Worm (Caenorhabditis elegans) whole organism, L3 larva: ENCODE results near the gene F46B3.8.
A peak's percentile ranks its signal among the peaks of the same experiment; 100 is the strongest.

Experiments
- R02D3.7 ChIP-seq: fragments of 150-350 bp; optimal IDR thresholded peaks from 2 replicates; lab custom pipeline; 2014; ENCODE audit warnings: missing biosample characterization, missing genetic modification characterization
- aly-2 ChIP-seq: fragments of 150-350 bp; optimal IDR thresholded peaks from 2 replicates; lab custom pipeline; 2014; ENCODE audit warnings: missing biosample characterization, missing genetic modification characterization
- ceh-16 ChIP-seq: sonication (generic microtip); optimal IDR thresholded peaks from 2 replicates; lab custom pipeline; 2017; ENCODE audit warnings: missing biosample characterization, missing genetic modification characterization
- ceh-28 ChIP-seq: fragments of 150-350 bp; optimal IDR thresholded peaks from 2 replicates; lab custom pipeline; 2014; ENCODE audit warnings: missing biosample characterization, missing genetic modification reagents, missing genetic modification characterization
- ceh-9 ChIP-seq: sonication (generic microtip); optimal IDR thresholded peaks from 2 replicates; lab custom pipeline; 2018; ENCODE audit warnings: missing biosample characterization, missing genetic modification characterization
- egl-27 ChIP-seq: sonication (generic microtip); optimal IDR thresholded peaks from 4 replicates; lab custom pipeline; 2017; ENCODE audit warnings: missing biosample characterization, missing genetic modification reagents, missing genetic modification characterization
- egl-5 ChIP-seq: fragments of 150-350 bp; optimal IDR thresholded peaks from 2 replicates; lab custom pipeline; 2017; ENCODE audit warnings: missing biosample characterization, missing genetic modification reagents, missing genetic modification characterization, inconsistent platforms
- elt-3 ChIP-seq, 3 experiments: fragments of 150-350 bp in 1 of 3; sonication (generic microtip) in 2 of 3; optimal IDR thresholded peaks; 2 replicates in 2 of 3; 4 replicates in 1 of 3; lab custom pipeline; 2014 to 2017; ENCODE audit warnings: missing biosample characterization in 3 of 3, missing genetic modification characterization in 3 of 3
- eor-1 ChIP-seq, 2 experiments: fragments of 150-350 bp; optimal IDR thresholded peaks; 2 replicates each; lab custom pipeline; 2014 to 2018; ENCODE audit warnings: missing biosample characterization in 2 of 2, missing genetic modification characterization in 2 of 2
- fkh-10 ChIP-seq: sonication (generic microtip); optimal IDR thresholded peaks from 2 replicates; lab custom pipeline; 2017; ENCODE audit warnings: missing biosample characterization, missing genetic modification reagents, missing genetic modification characterization
- fkh-2 ChIP-seq: fragments of 150-350 bp; optimal IDR thresholded peaks from 2 replicates; lab custom pipeline; 2014; ENCODE audit warnings: missing biosample characterization, missing genetic modification reagents, missing genetic modification characterization
- fos-1 ChIP-seq: fragments of 150-350 bp; optimal IDR thresholded peaks from 2 replicates; lab custom pipeline; 2014; ENCODE audit warnings: missing biosample characterization, missing genetic modification characterization
- jun-1 ChIP-seq: fragments of 150-350 bp; optimal IDR thresholded peaks from 2 replicates; lab custom pipeline; 2014; ENCODE audit warnings: missing biosample characterization, missing genetic modification reagents, missing genetic modification characterization
- lin-15B ChIP-seq: fragments of 150-350 bp; optimal IDR thresholded peaks from 2 replicates; lab custom pipeline; 2014; ENCODE audit warnings: missing biosample characterization, missing genetic modification characterization
- lin-39 ChIP-seq: fragments of 150-350 bp; optimal IDR thresholded peaks from 2 replicates; lab custom pipeline; 2018; ENCODE audit warnings: missing biosample characterization, missing genetic modification reagents, missing genetic modification characterization
- mdl-1 ChIP-seq: fragments of 150-350 bp; optimal IDR thresholded peaks from 2 replicates; lab custom pipeline; 2014; ENCODE audit warnings: missing biosample characterization, missing genetic modification characterization
- nfya-1 ChIP-seq: sonication (generic microtip); optimal IDR thresholded peaks from 2 replicates; lab custom pipeline; 2017; ENCODE audit warnings: missing genetic modification characterization, mild to moderate bottlenecking, missing compliant biosample characterization, antibody characterized with exemption, moderate library complexity; ENCODE audit not compliant: insufficient read depth
- nhr-11 ChIP-seq: fragments of 150-350 bp; optimal IDR thresholded peaks from 2 replicates; lab custom pipeline; 2014; ENCODE audit warnings: missing biosample characterization, missing genetic modification characterization
- nhr-12 ChIP-seq: fragments of 150-350 bp; optimal IDR thresholded peaks from 2 replicates; lab custom pipeline; 2014; ENCODE audit warnings: missing biosample characterization, missing genetic modification characterization
- nhr-23 ChIP-seq: fragments of 150-350 bp; optimal IDR thresholded peaks from 2 replicates; lab custom pipeline; 2014; ENCODE audit warnings: missing biosample characterization, missing genetic modification reagents, missing genetic modification characterization
- nhr-237 ChIP-seq: fragments of 150-350 bp; optimal IDR thresholded peaks from 2 replicates; lab custom pipeline; 2014; ENCODE audit warnings: missing biosample characterization, missing genetic modification characterization
- nhr-25 ChIP-seq: sonication (generic microtip); optimal IDR thresholded peaks from 2 replicates; lab custom pipeline; 2017; ENCODE audit warnings: missing biosample characterization, missing genetic modification characterization
- nhr-43 ChIP-seq: sonication (generic microtip); optimal IDR thresholded peaks from 2 replicates; lab custom pipeline; 2016; ENCODE audit warnings: mild to moderate bottlenecking, missing genetic modification characterization, missing compliant biosample characterization; ENCODE audit not compliant: poor library complexity, severe bottlenecking
- nhr-67 ChIP-seq: fragments of 150-350 bp; optimal IDR thresholded peaks from 2 replicates; lab custom pipeline; 2014; ENCODE audit warnings: missing biosample characterization, missing genetic modification characterization
- nhr-76 ChIP-seq: fragments of 150-350 bp; sonication (generic microtip); optimal IDR thresholded peaks from 5 replicates; lab custom pipeline; 2014; ENCODE audit warnings: missing biosample characterization, missing genetic modification characterization
- pha-4 ChIP-seq: fragments of 150-350 bp; optimal IDR thresholded peaks from 2 replicates; lab custom pipeline; 2014; ENCODE audit warnings: missing biosample characterization, missing genetic modification reagents, missing genetic modification characterization
- skn-1 ChIP-seq: fragments of 150-350 bp; optimal IDR thresholded peaks from 2 replicates; lab custom pipeline; 2014; ENCODE audit warnings: missing biosample characterization, missing genetic modification characterization
- snpc-4 ChIP-seq: fragments of 150-350 bp; optimal IDR thresholded peaks from 2 replicates; lab custom pipeline; 2014; ENCODE audit warnings: missing biosample characterization, missing genetic modification characterization
- tbx-2 ChIP-seq: sonication (generic microtip); optimal IDR thresholded peaks from 2 replicates; lab custom pipeline; 2016; ENCODE audit warnings: mild to moderate bottlenecking, missing genetic modification characterization, missing compliant biosample characterization
- unc-39 ChIP-seq: sonication (generic microtip); optimal IDR thresholded peaks from 4 replicates; lab custom pipeline; 2017; ENCODE audit warnings: missing biosample characterization, missing genetic modification characterization
- unc-62 ChIP-seq: fragments of 150-350 bp; sonication (generic microtip); optimal IDR thresholded peaks from 4 replicates; lab custom pipeline; 2014; ENCODE audit warnings: missing biosample characterization, missing genetic modification reagents, missing genetic modification characterization
- zag-1 ChIP-seq: fragments of 150-350 bp; optimal IDR thresholded peaks from 2 replicates; lab custom pipeline; 2014; ENCODE audit warnings: missing biosample characterization, missing genetic modification characterization
- ztf-11 ChIP-seq: fragments of 150-350 bp; optimal IDR thresholded peaks from 2 replicates; lab custom pipeline; 2014; ENCODE audit warnings: missing biosample characterization, missing genetic modification characterization
- ztf-4 ChIP-seq: fragments of 150-350 bp; optimal IDR thresholded peaks from 2 replicates; lab custom pipeline; 2014; ENCODE audit warnings: missing biosample characterization, missing genetic modification characterization

The F46B3.8 gene

DNA sequence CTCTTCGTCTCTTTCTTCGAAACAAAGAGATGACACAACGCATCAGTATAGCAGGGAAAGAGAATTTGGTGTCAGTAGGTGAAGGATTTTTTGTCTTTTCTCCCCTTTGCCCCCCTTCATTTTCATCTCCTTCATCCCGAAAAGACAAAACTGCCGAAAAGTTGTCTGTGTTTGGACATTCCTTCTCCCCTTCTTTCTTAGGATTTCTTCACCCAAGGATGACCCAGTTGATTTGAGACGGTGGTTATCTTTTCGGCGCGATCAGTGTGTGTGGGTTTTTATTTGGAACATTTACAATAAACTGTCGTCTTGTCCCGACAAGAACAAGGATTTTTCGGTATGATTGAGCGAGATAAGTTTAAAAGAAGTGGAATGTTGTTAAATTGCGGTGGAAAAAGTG, 39.5 kb upstream of the F46B3.8 start:
- TF ChIP-seq nhr-23 (tag; lab: Kevin White, UChicago) (peak; percentile 74), skn-1 (tag; lab: Kevin White, UChicago) (no peak)

DNA sequence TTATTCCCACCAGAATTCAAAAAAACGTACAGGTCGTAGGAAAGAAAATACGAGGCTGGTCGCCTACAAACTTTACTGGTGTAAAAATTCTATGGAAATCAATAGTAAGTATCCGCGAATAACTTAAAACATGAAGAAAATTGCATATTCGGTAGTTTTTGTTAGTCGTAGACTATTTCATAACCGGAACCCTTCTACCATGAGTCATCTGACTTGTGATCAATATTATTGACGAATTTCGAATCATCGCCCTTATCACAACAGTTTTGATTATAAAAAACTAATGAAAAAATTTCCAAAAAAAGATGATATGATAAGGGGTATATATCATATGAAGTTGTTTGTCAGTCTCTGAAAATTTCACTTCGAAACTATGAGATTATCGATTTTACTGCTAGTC, 37.1 kb upstream of the F46B3.8 start, which contains the start of gene W01F3.2:
Gene W01F3.2 (plus strand): TSS at position 301 of the 400 bp plus-strand sequence.
- TF ChIP-seq fkh-10 (GFP tag; lab: Kevin White, UChicago): no peak
- TF ChIP-seq egl-5: no peak
- TF ChIP-seq nhr-25 (tag; lab: Kevin White, UChicago): no peak
- TF ChIP-seq zag-1 (tag; lab: Kevin White, UChicago): no peak
- no peak for TF ChIP-seq pha-4 (tag; lab: Kevin White, UChicago)
- no peak for TF ChIP-seq ceh-9 (tag; lab: Kevin White, UChicago)
- no peak for TF ChIP-seq tbx-2 (tag; lab: Kevin White, UChicago)
- no peak for TF ChIP-seq nhr-43
- no peak for TF ChIP-seq nhr-67
- no peak for TF ChIP-seq ztf-4 (tag; lab: Kevin White, UChicago)
- TF ChIP-seq eor-1 (tag; optimal IDR thresholded peaks at IDR 0.05; lab: Kevin White, UChicago): no peak

DNA sequence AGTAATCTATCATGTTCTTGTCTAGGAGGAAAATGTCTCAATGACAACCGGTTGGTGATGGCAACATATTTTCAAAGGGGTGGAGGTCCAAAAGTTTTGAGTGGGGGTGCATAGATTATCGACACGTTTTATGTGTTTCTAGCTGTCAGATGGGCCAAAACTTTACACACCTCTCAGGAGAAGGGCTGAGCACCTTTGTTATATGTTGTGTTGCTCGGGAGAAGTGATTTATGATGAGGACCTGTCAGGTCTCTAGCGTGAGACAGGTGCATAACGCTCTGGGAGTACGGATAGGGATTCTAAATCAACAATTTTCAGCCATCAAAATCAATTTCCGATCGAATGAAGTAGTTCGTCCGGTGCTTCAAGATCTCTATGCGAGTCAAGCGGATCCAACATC, 33.7 kb upstream of the F46B3.8 start:
- no peak for TF ChIP-seq unc-62 (GFP tag; lab: Kevin White, UChicago)
- TF ChIP-seq mdl-1 (tag; lab: Kevin White, UChicago): no peak
- no peak for TF ChIP-seq ceh-28
- no peak for TF ChIP-seq lin-39 (tag; lab: Kevin White, UChicago)
- TF ChIP-seq nhr-43: no peak
- TF ChIP-seq R02D3.7: no peak
- TF ChIP-seq ztf-4 (tag; lab: Kevin White, UChicago): no peak
- TF ChIP-seq, all 47 proteins: peak for 0

DNA sequence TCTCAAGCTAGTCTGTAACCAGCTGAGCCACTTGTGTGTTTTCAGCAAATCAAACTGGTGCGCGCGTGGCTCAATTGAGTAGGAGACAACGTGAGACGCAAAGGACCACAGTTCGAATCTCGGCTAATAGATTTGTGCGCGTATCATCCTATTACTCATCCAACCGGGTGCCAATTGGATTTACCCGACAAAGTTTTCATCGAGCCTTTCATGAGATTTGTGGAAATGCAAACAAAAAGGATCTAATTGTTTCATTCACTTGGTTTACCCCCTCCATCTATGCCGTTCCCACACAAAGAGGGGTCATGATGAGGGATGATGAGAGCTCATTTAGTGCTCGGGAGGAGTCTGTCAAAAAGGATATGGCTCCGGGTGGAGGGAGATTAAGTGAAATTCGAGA, 32.2 kb upstream of the F46B3.8 start:
- no peak for TF ChIP-seq pha-4 (tag; lab: Kevin White, UChicago)
- TF ChIP-seq eor-1 (tag; optimal IDR thresholded peaks at IDR 0.05; lab: Kevin White, UChicago): no peak
- TF ChIP-seq fkh-2 (tag; lab: Kevin White, UChicago): no peak
- no peak for TF ChIP-seq nhr-43
- no peak for TF ChIP-seq nfya-1 (tag; lab: Kevin White, UChicago)
- TF ChIP-seq ztf-11: no peak
- TF ChIP-seq ztf-4 (tag; lab: Kevin White, UChicago): no peak
- TF ChIP-seq lin-15B (tag; lab: Kevin White, UChicago): no peak
- TF ChIP-seq snpc-4 (tag; lab: Kevin White, UChicago): no peak
- TF ChIP-seq fos-1 (tag; lab: Kevin White, UChicago): no peak
- TF ChIP-seq, all 47 proteins: peak for 0

DNA sequence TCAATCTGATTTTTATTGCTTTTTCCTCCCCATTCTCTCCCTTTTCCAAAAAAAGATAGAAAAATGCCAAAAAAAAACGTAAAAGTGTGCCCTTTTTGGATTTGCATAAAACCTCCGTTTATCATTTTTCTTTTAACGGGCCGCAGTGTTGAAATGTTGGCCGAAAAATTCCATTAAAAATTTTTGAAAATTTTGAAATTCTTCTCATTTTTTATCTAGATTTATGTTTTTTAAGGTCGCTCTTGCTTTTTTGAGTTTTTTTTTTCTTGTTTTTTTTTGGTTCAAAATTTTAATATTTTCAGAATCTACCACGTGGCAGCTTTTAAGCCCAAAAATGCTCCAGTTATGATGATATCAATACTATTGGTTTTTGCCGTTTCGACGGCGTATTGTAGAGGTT, 31.4 kb upstream of the F46B3.8 start, which contains the start of gene mnr-1:
Gene mnr-1 (plus strand): TSS at position 301 of the 400 bp plus-strand sequence.
- no peak for TF ChIP-seq nhr-23 (tag; lab: Kevin White, UChicago)

DNA sequence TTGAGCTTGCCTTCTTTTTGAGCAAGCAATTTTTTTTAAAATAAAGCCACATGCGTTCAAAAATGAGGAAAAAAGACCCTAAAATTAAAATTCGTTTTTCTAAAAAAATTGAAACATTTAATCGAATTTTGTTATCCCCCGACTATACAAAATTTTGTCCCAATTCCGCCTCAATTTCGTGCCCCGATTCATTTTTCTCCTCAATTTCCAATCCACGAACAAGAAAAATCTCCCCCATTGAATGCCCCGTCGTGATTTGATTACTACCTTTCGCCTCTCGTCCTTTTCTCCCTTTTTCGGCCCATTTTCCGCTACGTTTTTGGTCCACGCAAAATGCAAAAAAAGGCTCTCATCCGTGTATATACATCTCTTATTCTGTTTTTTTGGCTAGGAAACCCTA, 29.0 kb upstream of the F46B3.8 start:
- TF ChIP-seq nhr-76 (tag; lab: Kevin White, UChicago): no peak
- TF ChIP-seq aly-2 (tag; lab: Kevin White, UChicago): no peak
- TF ChIP-seq nhr-237 (tag; lab: Kevin White, UChicago): no peak
- TF ChIP-seq nhr-23 (tag; lab: Kevin White, UChicago): no peak
- TF ChIP-seq pha-4 (tag; lab: Kevin White, UChicago): no peak
- TF ChIP-seq nhr-12 (tag; lab: Kevin White, UChicago): no peak
- TF ChIP-seq ceh-9 (tag; lab: Kevin White, UChicago): no peak
- no peak for TF ChIP-seq eor-1 (tag; optimal IDR thresholded peaks at IDR 0.05; lab: Kevin White, UChicago)
- no peak for TF ChIP-seq lin-15B (tag; lab: Kevin White, UChicago)
- TF ChIP-seq R02D3.7: no peak
- TF ChIP-seq nhr-11 (tag; lab: Kevin White, UChicago): no peak

DNA sequence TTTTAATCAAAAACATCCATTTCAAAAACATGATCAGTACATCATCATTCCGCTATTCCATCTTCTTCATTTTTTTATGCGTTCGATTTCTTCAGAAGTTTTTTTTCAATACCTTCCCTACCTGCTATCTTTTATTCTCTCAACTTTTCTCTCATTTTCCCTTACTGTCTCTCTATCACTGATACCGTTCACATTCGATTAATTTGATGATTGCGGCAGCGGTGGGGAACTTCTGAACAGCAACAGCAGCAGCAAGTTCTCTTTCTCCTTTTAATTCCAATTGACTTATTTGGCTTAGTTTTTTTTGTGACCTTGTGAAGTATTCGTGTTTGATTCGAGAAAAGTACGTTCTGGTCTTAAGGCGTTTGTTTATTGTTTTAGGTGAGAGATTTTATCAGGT, 25.9 kb upstream of the F46B3.8 start:
- TF ChIP-seq nhr-25 (tag; lab: Kevin White, UChicago) (peak; percentile 63), egl-27 (tag; lab: Kevin White, UChicago) (no peak), lin-15B (tag; lab: Kevin White, UChicago) (no peak), unc-39 (tag; lab: Kevin White, UChicago) (no peak), ceh-16 (tag; lab: Kevin White, UChicago) (no peak), jun-1 (no peak), fkh-10 (GFP tag; lab: Kevin White, UChicago) (no peak), elt-3 (tag; optimal IDR thresholded peaks at IDR 0.05; lab: Kevin White, UChicago) (peak in 2 of 3 experiments; percentile 66 to 82)
